Fruit fly (Drosophila melanogaster) whole organism, embryonic: Measurements from ENCODE around the gene Chchd3.

Experiments
- CG11695 ChIP-seq: fragments of 200-800 bp; sonication (Bioruptor generic); IDR thresholded peaks from 3 replicates; pipeline ENCODE4 v1.3.6; 2022; ENCODE audit warnings: missing biosample characterization, missing genetic modification characterization
- CG3838 ChIP-seq: fragments of 200-800 bp; sonication (Bioruptor generic); optimal IDR thresholded peaks from 3 replicates; lab custom pipeline; 2016; ENCODE audit warnings: missing biosample characterization, missing genetic modification characterization
- CG7745 ChIP-seq: fragments of 200-800 bp; sonication (Bioruptor generic); optimal IDR thresholded peaks from 2 replicates; lab custom pipeline; 2018; ENCODE audit warnings: missing biosample characterization, mild to moderate bottlenecking, missing genetic modification characterization, moderate library complexity
- Side ChIP-seq: fragments of 200-800 bp; sonication (Bioruptor generic); optimal IDR thresholded peaks from 2 replicates; lab custom pipeline; 2016; ENCODE audit warnings: missing biosample characterization, missing genetic modification characterization
- Sry-δ ChIP-seq: fragments of 200-800 bp; sonication (Bioruptor generic); optimal IDR thresholded peaks from 2 replicates; lab custom pipeline; 2016; ENCODE audit warnings: missing biosample characterization, missing genetic modification characterization
- nerfin-1 ChIP-seq: fragments of 200-800 bp; sonication (Bioruptor generic); optimal IDR thresholded peaks from 3 replicates; lab custom pipeline; 2019; ENCODE audit warnings: missing biosample characterization, mild to moderate bottlenecking, missing genetic modification characterization, moderate library complexity
- sqz ChIP-seq: fragments of 200-800 bp; sonication (Bioruptor generic); optimal IDR thresholded peaks from 3 replicates; lab custom pipeline; 2018; ENCODE audit warnings: missing biosample characterization, mild to moderate bottlenecking, missing genetic modification characterization
- usp ChIP-seq: fragments of >200 bp; optimal IDR thresholded peaks from 2 replicates; lab custom pipeline; 2017; ENCODE audit warnings: missing biosample characterization, missing genetic modification characterization

DNA sequence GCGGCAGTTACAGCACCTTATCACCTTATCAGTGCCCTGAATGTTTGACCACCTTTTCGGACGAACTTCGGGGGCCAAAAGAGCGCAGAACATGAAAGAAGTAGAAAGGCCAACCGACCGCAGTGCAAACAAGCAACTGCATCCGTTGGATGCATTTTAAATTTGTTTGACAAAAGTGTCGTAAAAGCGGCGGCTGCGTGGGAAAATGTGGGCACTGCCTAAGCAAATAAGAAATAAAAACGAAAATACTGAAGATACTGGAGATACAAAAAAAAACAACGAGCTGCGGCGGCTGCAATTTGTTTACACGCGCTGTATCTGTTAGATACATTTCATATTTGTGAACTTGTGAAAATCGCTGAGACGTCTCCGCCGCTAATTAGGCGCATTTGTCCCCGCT lies 17.0 kb upstream of the Chchd3 start:
- TF ChIP-seq nerfin-1 (tag; lab: Kevin White, UChicago) (no peak), CG11695 (no peak), Side (GFP tag; lab: Kevin White, UChicago) (no peak), Sry-δ (GFP tag; lab: Kevin White, UChicago) (no peak), usp (GFP tag; lab: Kevin White, UChicago) (no peak), CG7745 (tag; lab: Kevin White, UChicago) (no peak), CG3838 (GFP tag; lab: Kevin White, UChicago) (no peak), sqz (GFP tag; lab: Kevin White, UChicago) (no peak)
